Worm (Caenorhabditis elegans): Measurements from ENCODE around the gene brf-1.

DNA sequence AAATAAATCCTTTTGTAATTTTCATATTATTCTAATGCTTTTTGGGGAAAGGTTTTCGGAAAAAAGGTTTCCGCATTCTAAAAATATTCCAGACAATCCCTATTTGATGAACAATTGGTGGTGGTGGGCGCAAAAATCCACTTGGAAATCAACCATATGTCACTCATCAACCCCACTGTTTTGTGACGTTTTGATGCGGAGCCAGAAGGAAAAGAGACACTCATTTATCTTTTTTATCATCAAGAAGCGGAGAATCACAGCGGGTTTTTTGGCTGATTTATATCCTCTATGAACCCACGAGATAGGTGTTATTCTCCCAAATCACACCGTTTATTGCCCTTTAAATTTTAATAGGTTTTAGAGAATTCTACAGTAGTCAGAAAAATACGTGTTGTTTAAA is 51.5 kb downstream of the brf-1 start:
- TF ChIP-seq ztf-23 (GFP tag; IDR thresholded peaks at IDR 0.05) (no peak), ztf-29 (GFP tag; IDR thresholded peaks at IDR 0.05) (no peak), flt-1 (GFP tag; IDR thresholded peaks at IDR 0.05) (no peak)

All from whole organism, midembryonic.